Fruit fly (Drosophila melanogaster) whole organism, adult: ENCODE data around the gene yellow-g2.
A peak's percentile ranks its signal among the peaks of the same experiment; 100 is the strongest.

Experiments
- CG11617 ChIP-seq: fragments of 200-800 bp; sonication (Bioruptor generic); optimal IDR thresholded peaks from 2 replicates; lab custom pipeline; 2017; ENCODE audit warnings: mild to moderate bottlenecking, missing biosample characterization, missing genetic modification reagents, missing genetic modification characterization
- CG12768 ChIP-seq: fragments of 200-800 bp; sonication (Bioruptor generic); optimal IDR thresholded peaks from 2 replicates; lab custom pipeline; 2017; ENCODE audit warnings: missing biosample characterization, missing genetic modification characterization, mild to moderate bottlenecking, moderate library complexity, missing genetic modification reagents
- CG14711 ChIP-seq: fragments of 200-800 bp; sonication (Bioruptor generic); optimal IDR thresholded peaks from 2 replicates; lab custom pipeline; 2018; ENCODE audit warnings: missing biosample characterization, mild to moderate bottlenecking, missing genetic modification characterization, moderate library complexity
- CG1620 ChIP-seq: fragments of 200-800 bp; sonication (Bioruptor generic); optimal IDR thresholded peaks from 2 replicates; lab custom pipeline; 2016; ENCODE audit warnings: missing biosample characterization, missing genetic modification characterization
- CG33017 ChIP-seq: fragments of 200-800 bp; sonication (Bioruptor generic); optimal IDR thresholded peaks from 2 replicates; lab custom pipeline; 2018; ENCODE audit warnings: missing biosample characterization, mild to moderate bottlenecking, missing genetic modification characterization, moderate library complexity
- CG5204 ChIP-seq: fragments of 200-800 bp; sonication (Bioruptor generic); optimal IDR thresholded peaks from 2 replicates; lab custom pipeline; 2016; ENCODE audit warnings: missing biosample characterization, missing genetic modification characterization
- CG7045 ChIP-seq: fragments of 200-800 bp; sonication (Bioruptor generic); optimal IDR thresholded peaks from 2 replicates; lab custom pipeline; 2017; ENCODE audit warnings: missing biosample characterization, mild to moderate bottlenecking, missing genetic modification characterization
- CG7101 ChIP-seq: fragments of 200-800 bp; sonication (Bioruptor generic); optimal IDR thresholded peaks from 2 replicates; lab custom pipeline; 2018; ENCODE audit warnings: missing biosample characterization, mild to moderate bottlenecking, missing genetic modification characterization, moderate library complexity
- Clk ChIP-seq: fragments of 200-800 bp; sonication (Bioruptor generic); optimal IDR thresholded peaks from 2 replicates; lab custom pipeline; 2017; ENCODE audit warnings: missing biosample characterization, missing genetic modification characterization
- Crg-1 ChIP-seq: fragments of 200-800 bp; sonication (Bioruptor generic); optimal IDR thresholded peaks from 2 replicates; lab custom pipeline; 2016; ENCODE audit warnings: missing biosample characterization, missing genetic modification characterization
- Hr96 ChIP-seq: fragments of 200-800 bp; sonication (Bioruptor generic); optimal IDR thresholded peaks from 2 replicates; lab custom pipeline; 2016; ENCODE audit warnings: missing biosample characterization, missing genetic modification characterization
- Mnt ChIP-seq: fragments of 200-800 bp; sonication (Bioruptor generic); optimal IDR thresholded peaks from 2 replicates; lab custom pipeline; 2016; ENCODE audit warnings: missing biosample characterization, mild to moderate bottlenecking, missing genetic modification characterization
- bab1 ChIP-seq: fragments of 200-800 bp; sonication (Bioruptor generic); optimal IDR thresholded peaks from 3 replicates; lab custom pipeline; 2019; ENCODE audit warnings: missing biosample characterization, mild to moderate bottlenecking, missing genetic modification characterization, moderate library complexity
- cic ChIP-seq: fragments of 200-800 bp; sonication (Bioruptor generic); optimal IDR thresholded peaks from 2 replicates; lab custom pipeline; 2017; ENCODE audit warnings: missing biosample characterization, mild to moderate bottlenecking, missing genetic modification characterization, moderate library complexity
- cnc ChIP-seq, 2 experiments: fragments of >200 bp; optimal IDR thresholded peaks; 2 replicates each; lab custom pipeline; 2017
- kay ChIP-seq: fragments of 200-800 bp; sonication (Bioruptor generic); peaks from one replicate; lab custom pipeline; 2016; ENCODE audit warnings: missing biosample characterization, missing genetic modification characterization, borderline replicate concordance
- ovo ChIP-seq: fragments of 200-800 bp; sonication (Bioruptor generic); optimal IDR thresholded peaks from 2 replicates; lab custom pipeline; 2016; ENCODE audit warnings: missing biosample characterization, missing genetic modification characterization
- pad ChIP-seq: fragments of 200-800 bp; sonication (Bioruptor generic); optimal IDR thresholded peaks from 3 replicates; lab custom pipeline; 2017; ENCODE audit warnings: missing biosample characterization, missing genetic modification characterization, mild to moderate bottlenecking, moderate library complexity, missing genetic modification reagents
- tj ChIP-seq: fragments of 200-800 bp; sonication (Bioruptor generic); optimal IDR thresholded peaks from 3 replicates; lab custom pipeline; 2017; ENCODE audit warnings: missing biosample characterization, mild to moderate bottlenecking, missing genetic modification characterization, moderate library complexity
- toe ChIP-seq: fragments of 200-800 bp; sonication (Bioruptor generic); optimal IDR thresholded peaks from 2 replicates; lab custom pipeline; 2016; ENCODE audit warnings: missing biosample characterization, missing genetic modification characterization

yellow-g2 gene

dm6 chr3L:2253962-2254662 lies 22.2 kb upstream of the yellow-g2 start:
- TF ChIP-seq ovo (GFP tag; lab: Kevin White, UChicago) = no peak
- TF ChIP-seq CG1620 (GFP tag; lab: Kevin White, UChicago) = no peak
- TF ChIP-seq CG12768 = no peak
- no peak for TF ChIP-seq CG33017 (tag; lab: Kevin White, UChicago)

- TF ChIP-seq pad (GFP tag; lab: Kevin White, UChicago) = no peak
- TF ChIP-seq Crg-1 (GFP tag; lab: Kevin White, UChicago) = no peak
- no peak for TF ChIP-seq CG11617 (GFP tag; lab: Kevin White, UChicago)
- no peak for TF ChIP-seq CG7101 (tag; lab: Kevin White, UChicago)
- TF ChIP-seq cic = peak; percentile 12
- TF ChIP-seq Mnt (GFP tag; lab: Kevin White, UChicago) = no peak
- TF ChIP-seq kay (GFP tag; lab: Kevin White, UChicago) = no peak
- TF ChIP-seq toe = no peak
- no peak for TF ChIP-seq CG14711 (tag; lab: Kevin White, UChicago)
- no peak for TF ChIP-seq ovo (GFP tag; lab: Kevin White, UChicago)
- peak; percentile 15 for TF ChIP-seq bab1
- TF ChIP-seq CG7045 (GFP tag; lab: Kevin White, UChicago) = no peak
- peak; percentile 37 for TF ChIP-seq CG33017 (tag; lab: Kevin White, UChicago)
- TF ChIP-seq CG12768 = peak; percentile 25
- TF ChIP-seq cnc (optimal IDR thresholded peaks at IDR 0.05; lab: Kevin White, UChicago) = no peak
These were observed 20.6 kb upstream of the yellow-g2 start for dm6 chr3L:2255775-2256174.

dm6 chr3L:2256422-2257172 lies 19.8 kb upstream of the yellow-g2 start:
- TF ChIP-seq cnc (optimal IDR thresholded peaks at IDR 0.05; lab: Kevin White, UChicago) (peak in 1 of 2 experiments; percentile 47), CG12768 (no peak)

dm6 chr3L:2257412-2257862 lies 18.9 kb upstream of the yellow-g2 start, which contains the start of the genes CG1275 and Elp5:
Gene CG1275 (minus strand): TSS chr3L:2257423.
Gene Elp5 (plus strand): TSS chr3L:2257456.
- TF ChIP-seq pad (GFP tag; lab: Kevin White, UChicago) (peak; percentile 87), tj (GFP tag; lab: Kevin White, UChicago) (peak; percentile 93), Mnt (GFP tag; lab: Kevin White, UChicago) (peak; percentile 93), cnc (optimal IDR thresholded peaks at IDR 0.05; lab: Kevin White, UChicago) (no peak), CG14711 (tag; lab: Kevin White, UChicago) (peak; percentile 93), CG5204 (GFP tag; lab: Kevin White, UChicago) (peak; percentile 97), CG12768 (peak; percentile 95), kay (GFP tag; lab: Kevin White, UChicago) (no peak), cic (peak; percentile 90), CG11617 (GFP tag; lab: Kevin White, UChicago) (peak; percentile 97), toe (peak; percentile 98), bab1 (peak; percentile 100), ovo (GFP tag; lab: Kevin White, UChicago) (peak; percentile 97), CG7101 (tag; lab: Kevin White, UChicago) (peak; percentile 99), Crg-1 (GFP tag; lab: Kevin White, UChicago) (peak; percentile 98), Clk (GFP tag; lab: Kevin White, UChicago) (peak; percentile 94), CG7045 (GFP tag; lab: Kevin White, UChicago) (peak; percentile 96), CG1620 (GFP tag; lab: Kevin White, UChicago) (peak; percentile 99), CG33017 (tag; lab: Kevin White, UChicago) (peak; percentile 98), Hr96 (peak; percentile 94)

dm6 chr3L:2261282-2261681 lies 15.1 kb upstream of the yellow-g2 start:
- TF ChIP-seq CG12768 = no peak
- TF ChIP-seq bab1 = peak; percentile 53
- peak; percentile 36 for TF ChIP-seq Mnt (GFP tag; lab: Kevin White, UChicago)
- peak; percentile 99 for TF ChIP-seq tj (GFP tag; lab: Kevin White, UChicago)
- no peak for TF ChIP-seq cic

dm6 chr3L:2262515-2262944 lies 13.8 kb upstream of the yellow-g2 start, which contains the start of the genes oxt and CG13807:
Gene oxt (minus strand): TSS chr3L:2262664.
Gene CG13807 (plus strand): TSS chr3L:2262919.
- TF ChIP-seq kay (GFP tag; lab: Kevin White, UChicago) (no peak), CG11617 (GFP tag; lab: Kevin White, UChicago) (peak; percentile 89), ovo (GFP tag; lab: Kevin White, UChicago) (peak; percentile 62), CG7045 (GFP tag; lab: Kevin White, UChicago) (peak; percentile 86), CG7101 (tag; lab: Kevin White, UChicago) (peak; percentile 90), Hr96 (peak; percentile 72), CG14711 (tag; lab: Kevin White, UChicago) (peak; percentile 79), CG12768 (peak; percentile 72), CG33017 (tag; lab: Kevin White, UChicago) (peak; percentile 78), cnc (optimal IDR thresholded peaks at IDR 0.05; lab: Kevin White, UChicago) (no peak), Crg-1 (GFP tag; lab: Kevin White, UChicago) (peak; percentile 79), tj (GFP tag; lab: Kevin White, UChicago) (peak; percentile 70), cic (peak; percentile 17), CG5204 (GFP tag; lab: Kevin White, UChicago) (peak; percentile 77), pad (GFP tag; lab: Kevin White, UChicago) (peak; percentile 71), Mnt (GFP tag; lab: Kevin White, UChicago) (peak; percentile 78), bab1 (peak; percentile 96), toe (peak; percentile 72), CG1620 (GFP tag; lab: Kevin White, UChicago) (peak; percentile 80), Clk (GFP tag; lab: Kevin White, UChicago) (no peak)
